Worm (Caenorhabditis elegans): ENCODE results near the gene gem-4.

- no peak for TF ChIP-seq zag-1 (tag; optimal IDR thresholded peaks at IDR 0.05)
- TF ChIP-seq nhr-28 (tag; optimal IDR thresholded peaks at IDR 0.05): no peak
- no peak for TF ChIP-seq ztf-11 (tag; optimal IDR thresholded peaks at IDR 0.05)
- TF ChIP-seq lin-39 (tag; optimal IDR thresholded peaks at IDR 0.05): no peak
- TF ChIP-seq efl-1 (optimal IDR thresholded peaks at IDR 0.05): no peak
- no peak for TF ChIP-seq efl-1 (GFP tag; optimal IDR thresholded peaks at IDR 0.05 in 1 of 2)
- TF ChIP-seq rnt-1 (tag; optimal IDR thresholded peaks at IDR 0.05): no peak
- no peak for TF ChIP-seq irx-1 (tag; optimal IDR thresholded peaks at IDR 0.05)
- TF ChIP-seq nhr-71 (tag; optimal IDR thresholded peaks at IDR 0.05): no peak
- no peak for TF ChIP-seq pag-3 (tag; optimal IDR thresholded peaks at IDR 0.05; ENCODE audit: borderline replicate concordance, insufficient read depth)
- TF ChIP-seq nhr-77 (tag; optimal IDR thresholded peaks at IDR 0.05): no peak
- TF ChIP-seq blmp-1 (tag; optimal IDR thresholded peaks at IDR 0.05): peak; percentile 53
These were observed 28.2 kb upstream of the gem-4 start for ce11 chrIV:11717094-11717876.

Measured in whole organism, L1 larva.